Worm (Caenorhabditis elegans) whole organism, L4 larva: ENCODE measurements around the gene nhr-238.

ENCODE experiments used
- F26F4.8 ChIP-seq: fragments of 200-800 bp; sonication (Bioruptor generic); conservative IDR thresholded peaks from 2 replicates; pipeline ENCODE4 v1.3.6; 2022; ENCODE audit warnings: missing genetic modification characterization, missing compliant biosample characterization
- F37D6.2 ChIP-seq: sonication (generic microtip); optimal IDR thresholded peaks from 2 replicates; lab custom pipeline; 2016; ENCODE audit warnings: mild to moderate bottlenecking, missing genetic modification characterization, missing compliant biosample characterization
- R02D3.7 ChIP-seq: fragments of 150-350 bp; sonication (generic microtip); optimal IDR thresholded peaks from 3 replicates; lab custom pipeline; 2014; ENCODE audit warnings: missing biosample characterization, missing genetic modification characterization
- Y48G9A.11 ChIP-seq: fragments of 200-800 bp; sonication (Bioruptor generic); IDR thresholded peaks from 2 replicates; pipeline ENCODE4 v1.3.6; 2022; ENCODE audit warnings: missing genetic modification reagents, missing genetic modification characterization, missing compliant biosample characterization
- ZK546.5 ChIP-seq, 2 experiments: sonication (generic microtip); optimal IDR thresholded peaks; 2 replicates each; lab custom pipeline; 2017; ENCODE audit warnings: missing biosample characterization in 2 of 2, missing genetic modification characterization in 2 of 2
- daf-19 ChIP-seq: fragments of 200-800 bp; sonication (Bioruptor generic); conservative IDR thresholded peaks from 2 replicates; pipeline ENCODE4 v1.3.6; 2022; ENCODE audit warnings: missing genetic modification characterization, missing compliant biosample characterization
- fkh-10 ChIP-seq: fragments of 150-350 bp; optimal IDR thresholded peaks from 2 replicates; lab custom pipeline; 2014; ENCODE audit warnings: missing biosample characterization, missing genetic modification reagents, missing genetic modification characterization
- jun-1 ChIP-seq: fragments of 150-350 bp; optimal IDR thresholded peaks from 2 replicates; lab custom pipeline; 2014; ENCODE audit warnings: missing biosample characterization, missing genetic modification reagents, missing genetic modification characterization
- lin-38 ChIP-seq: fragments of 200-800 bp; sonication (Bioruptor generic); IDR thresholded peaks from 2 replicates; pipeline ENCODE4 v1.3.6; 2022; ENCODE audit warnings: missing genetic modification reagents, missing genetic modification characterization, missing compliant biosample characterization
- nhr-25 ChIP-seq: sonication (generic microtip); optimal IDR thresholded peaks from 2 replicates; lab custom pipeline; 2017; ENCODE audit warnings: missing genetic modification characterization, mild to moderate bottlenecking, missing compliant biosample characterization, antibody characterized with exemption, moderate library complexity, borderline replicate concordance; ENCODE audit not compliant: insufficient read depth
- nhr-77 ChIP-seq: fragments of 150-350 bp; optimal IDR thresholded peaks from 2 replicates; lab custom pipeline; 2014; ENCODE audit warnings: missing biosample characterization, missing genetic modification characterization
- pqm-1 ChIP-seq: sonication (generic microtip); optimal IDR thresholded peaks from 2 replicates; lab custom pipeline; 2017; ENCODE audit warnings: missing biosample characterization, missing genetic modification characterization
- snpc-4 ChIP-seq: fragments of 150-350 bp; optimal IDR thresholded peaks from 2 replicates; lab custom pipeline; 2014; ENCODE audit warnings: missing biosample characterization, missing genetic modification characterization
- unc-62 ChIP-seq, 3 experiments: fragments of 150-350 bp in 1 of 3; sonication (generic microtip); optimal IDR thresholded peaks in 2 of 3; peaks in 1 of 3; 1 replicate in 1 of 3; 2 replicates in 2 of 3; lab custom pipeline; 2014 to 2017; ENCODE audit warnings: missing biosample characterization in 3 of 3, missing genetic modification characterization in 3 of 3, missing genetic modification reagents in 3 of 3, missing genotype in 1 of 3

ce11 chrV:1610097-1610496, 19.1 kb downstream of the nhr-238 start, which contains the start of gene nhr-177:
- TF ChIP-seq nhr-25: no peak
- TF ChIP-seq Y48G9A.11 (GFP tag; lab: Robert Waterston, UW): no peak
- TF ChIP-seq nhr-77 (tag; lab: Kevin White, UChicago): peak; percentile 16
- TF ChIP-seq pqm-1 (tag; lab: Kevin White, UChicago): peak; percentile 53
- peak in 1 of 2 experiments; percentile 35 for TF ChIP-seq unc-62 (GFP tag; optimal IDR thresholded peaks at IDR 0.05 in 1 of 2; lab: Kevin White, UChicago)
- no peak for TF ChIP-seq unc-62 (tag; optimal IDR thresholded peaks at IDR 0.05; lab: Kevin White, UChicago)
- no peak for TF ChIP-seq ZK546.5 (tag; optimal IDR thresholded peaks at IDR 0.05; lab: Kevin White, UChicago)
- no peak for TF ChIP-seq snpc-4 (tag; lab: Kevin White, UChicago)
- TF ChIP-seq R02D3.7: no peak
- TF ChIP-seq F37D6.2 (tag; lab: Kevin White, UChicago): no peak
- no peak for TF ChIP-seq fkh-10 (GFP tag; lab: Kevin White, UChicago)
- TF ChIP-seq lin-38 (GFP tag; lab: Robert Waterston, UW): no peak
- no peak for TF ChIP-seq jun-1 (tag; lab: Kevin White, UChicago)
- no peak for TF ChIP-seq daf-19
- TF ChIP-seq F26F4.8 (GFP tag; lab: Robert Waterston, UW): no peak
